Worm (Caenorhabditis elegans) whole organism, L4 larva: ENCODE results near the gene F07H5.13.
A peak's percentile ranks its signal among the peaks of the same experiment; 100 is the strongest.

ENCODE experiments used
- D1046.2 ChIP-seq: fragments of 200-800 bp; sonication (Bioruptor generic); IDR thresholded peaks from 2 replicates; pipeline ENCODE4 v1.3.6; 2022; ENCODE audit warnings: missing genetic modification characterization, missing compliant biosample characterization
- F37D6.2 ChIP-seq: sonication (generic microtip); optimal IDR thresholded peaks from 2 replicates; lab custom pipeline; 2016; ENCODE audit warnings: mild to moderate bottlenecking, missing genetic modification characterization, missing compliant biosample characterization
- F44E2.7 ChIP-seq: fragments of 200-800 bp; sonication (Bioruptor generic); IDR thresholded peaks from 2 replicates; pipeline ENCODE4 v2.1.2; 2022; ENCODE audit warnings: missing genetic modification characterization, missing compliant biosample characterization
- R02D3.7 ChIP-seq: fragments of 150-350 bp; sonication (generic microtip); optimal IDR thresholded peaks from 3 replicates; lab custom pipeline; 2014; ENCODE audit warnings: missing biosample characterization, missing genetic modification characterization
- Y75B8A.6 ChIP-seq: fragments of 200-800 bp; sonication (Bioruptor generic); IDR thresholded peaks from 2 replicates; pipeline ENCODE4 v1.3.6; 2022; ENCODE audit warnings: missing genetic modification reagents, missing genetic modification characterization, missing compliant biosample characterization
- ceh-20 ChIP-seq: fragments of 200-800 bp; sonication (Bioruptor generic); IDR thresholded peaks from 2 replicates; pipeline ENCODE4 v1.3.6; 2022; ENCODE audit warnings: missing genetic modification reagents, missing genetic modification characterization, missing compliant biosample characterization
- ceh-28 ChIP-seq: fragments of 150-350 bp; optimal IDR thresholded peaks from 2 replicates; lab custom pipeline; 2014; ENCODE audit warnings: missing biosample characterization, missing genetic modification reagents, missing genetic modification characterization
- ceh-32 ChIP-seq: sonication (generic microtip); optimal IDR thresholded peaks from 2 replicates; lab custom pipeline; 2016; ENCODE audit warnings: mild to moderate bottlenecking, missing genetic modification characterization, missing compliant biosample characterization; ENCODE audit not compliant: poor library complexity
- ceh-62 ChIP-seq: sonication (generic microtip); optimal IDR thresholded peaks from 2 replicates; lab custom pipeline; 2017; ENCODE audit warnings: missing biosample characterization, missing genetic modification characterization
- ces-1 ChIP-seq: fragments of 150-350 bp; sonication (generic microtip); optimal IDR thresholded peaks from 4 replicates; lab custom pipeline; 2014; ENCODE audit warnings: missing biosample characterization, missing genetic modification reagents, missing genetic modification characterization
- dmd-6 ChIP-seq: fragments of 200-800 bp; sonication (Bioruptor generic); IDR thresholded peaks from 2 replicates; pipeline ENCODE4 v1.3.6; 2022; ENCODE audit warnings: missing genetic modification reagents, missing genetic modification characterization, missing compliant biosample characterization
- dmd-8 ChIP-seq: fragments of 200-800 bp; sonication (Bioruptor generic); IDR thresholded peaks from 2 replicates; pipeline ENCODE4 v1.3.6; 2022; ENCODE audit warnings: missing genetic modification characterization, missing compliant biosample characterization
- dmd-9 ChIP-seq: fragments of 200-800 bp; sonication (Bioruptor generic); IDR thresholded peaks from 2 replicates; pipeline ENCODE4 v1.3.6; 2022; ENCODE audit warnings: missing genetic modification reagents, missing genetic modification characterization, missing compliant biosample characterization
- dpl-1 ChIP-seq: fragments of 150-350 bp; optimal IDR thresholded peaks from 2 replicates; lab custom pipeline; 2014; ENCODE audit warnings: missing biosample characterization, missing genetic modification reagents, missing genetic modification characterization
- duxl-1 ChIP-seq: sonication (generic microtip); optimal IDR thresholded peaks from 2 replicates; lab custom pipeline; 2016; ENCODE audit warnings: mild to moderate bottlenecking, missing genetic modification characterization, moderate library complexity, missing compliant biosample characterization; ENCODE audit not compliant: poor library complexity
- egl-27 ChIP-seq: sonication (generic microtip); optimal IDR thresholded peaks from 3 replicates; lab custom pipeline; 2017; ENCODE audit warnings: missing biosample characterization, missing genetic modification reagents, missing genetic modification characterization
- egl-43 ChIP-seq: fragments of 200-800 bp; sonication (Bioruptor generic); IDR thresholded peaks from 2 replicates; pipeline ENCODE4 v1.3.6; 2022; ENCODE audit warnings: missing genetic modification reagents, missing genetic modification characterization, missing compliant biosample characterization
- fos-1 ChIP-seq: fragments of 150-350 bp; optimal IDR thresholded peaks from 2 replicates; lab custom pipeline; 2014; ENCODE audit warnings: missing biosample characterization, missing genetic modification characterization
- gei-8 ChIP-seq: fragments of 200-800 bp; sonication (Bioruptor generic); optimal IDR thresholded peaks from 2 replicates; lab custom pipeline; 2018; ENCODE audit warnings: mild to moderate bottlenecking, missing genetic modification characterization, missing compliant biosample characterization
- hmg-1.1 ChIP-seq: fragments of 200-800 bp; sonication (Bioruptor generic); IDR thresholded peaks from 2 replicates; pipeline ENCODE4 v1.3.6; 2022; ENCODE audit warnings: missing genetic modification reagents, missing genetic modification characterization, missing compliant biosample characterization
- lim-7 ChIP-seq: fragments of 200-800 bp; sonication (Bioruptor generic); IDR thresholded peaks from 2 replicates; pipeline ENCODE4 v1.3.6; 2022; ENCODE audit warnings: missing genetic modification characterization, missing compliant biosample characterization
- lin-1 ChIP-seq: fragments of 200-800 bp; sonication (Bioruptor generic); IDR thresholded peaks from 2 replicates; pipeline ENCODE4 v1.3.6; 2022; ENCODE audit warnings: missing genetic modification reagents, missing genetic modification characterization, missing compliant biosample characterization
- lin-13 ChIP-seq: fragments of 150-350 bp; optimal IDR thresholded peaks from 2 replicates; lab custom pipeline; 2014; ENCODE audit warnings: missing biosample characterization, missing genetic modification reagents, missing genetic modification characterization
- lin-15B ChIP-seq: fragments of 150-350 bp; sonication (generic microtip); optimal IDR thresholded peaks from 3 replicates; lab custom pipeline; 2014; ENCODE audit warnings: missing biosample characterization, missing genetic modification characterization
- lin-39 ChIP-seq: fragments of 150-350 bp; optimal IDR thresholded peaks from 2 replicates; lab custom pipeline; 2014; ENCODE audit warnings: missing biosample characterization, missing genetic modification reagents, missing genetic modification characterization
- madf-5 ChIP-seq, 2 experiments: fragments of 200-800 bp; sonication (Bioruptor generic); IDR thresholded peaks; 2 replicates each; pipeline ENCODE4 v1.3.6; 2022; ENCODE audit warnings: missing compliant biosample characterization in 2 of 2, missing genetic modification characterization in 2 of 2
- madf-9 ChIP-seq: fragments of 200-800 bp; sonication (Bioruptor generic); conservative IDR thresholded peaks from 2 replicates; pipeline ENCODE4 v1.3.6; 2022; ENCODE audit warnings: missing genetic modification reagents, missing genetic modification characterization, missing compliant biosample characterization
- mdt-29 ChIP-seq: fragments of 200-800 bp; sonication (Bioruptor generic); IDR thresholded peaks from 2 replicates; pipeline ENCODE4 v1.3.6; 2022; ENCODE audit warnings: missing genetic modification reagents, missing genetic modification characterization, missing compliant biosample characterization
- mes-2 ChIP-seq: sonication (generic microtip); optimal IDR thresholded peaks from 2 replicates; lab custom pipeline; 2016; ENCODE audit warnings: missing genotype, mild to moderate bottlenecking, missing genetic modification characterization, missing compliant biosample characterization; ENCODE audit not compliant: poor library complexity, severe bottlenecking
- mxl-2 ChIP-seq: fragments of 200-800 bp; sonication (Bioruptor generic); conservative IDR thresholded peaks from 2 replicates; pipeline ENCODE4 v1.3.6; 2022; ENCODE audit warnings: missing genetic modification reagents, missing genetic modification characterization, missing compliant biosample characterization
- mxl-3 ChIP-seq: fragments of 200-800 bp; sonication (Bioruptor generic); optimal IDR thresholded peaks from 2 replicates; lab custom pipeline; 2018; ENCODE audit warnings: mild to moderate bottlenecking, missing genetic modification characterization, missing compliant biosample characterization
- nhr-237 ChIP-seq: sonication (generic microtip); optimal IDR thresholded peaks from 2 replicates; lab custom pipeline; 2017; ENCODE audit warnings: missing biosample characterization, missing genetic modification characterization
- nhr-25 ChIP-seq: sonication (generic microtip); optimal IDR thresholded peaks from 2 replicates; lab custom pipeline; 2017; ENCODE audit warnings: missing genetic modification characterization, mild to moderate bottlenecking, missing compliant biosample characterization, antibody characterized with exemption, moderate library complexity, borderline replicate concordance; ENCODE audit not compliant: insufficient read depth
- nhr-28 ChIP-seq: fragments of 150-350 bp; optimal IDR thresholded peaks from 2 replicates; lab custom pipeline; 2014; ENCODE audit warnings: missing biosample characterization, missing genetic modification characterization
- nhr-76 ChIP-seq: fragments of 150-350 bp; optimal IDR thresholded peaks from 2 replicates; lab custom pipeline; 2014; ENCODE audit warnings: missing biosample characterization, missing genetic modification characterization
- php-3 ChIP-seq: fragments of 200-800 bp; sonication (Bioruptor generic); IDR thresholded peaks from 2 replicates; pipeline ENCODE4 v1.3.6; 2022; ENCODE audit warnings: missing genetic modification reagents, missing genetic modification characterization, missing compliant biosample characterization
- pqm-1 ChIP-seq: sonication (generic microtip); optimal IDR thresholded peaks from 2 replicates; lab custom pipeline; 2017; ENCODE audit warnings: missing biosample characterization, missing genetic modification characterization
- rbr-2 ChIP-seq: sonication (generic microtip); optimal IDR thresholded peaks from 2 replicates; lab custom pipeline; 2016; ENCODE audit warnings: missing genotype, missing genetic modification characterization, missing compliant biosample characterization
- saeg-2 ChIP-seq: fragments of 200-800 bp; sonication (Bioruptor generic); IDR thresholded peaks from 2 replicates; pipeline ENCODE4 v1.3.6; 2022; ENCODE audit warnings: missing genetic modification reagents, missing genetic modification characterization, missing compliant biosample characterization
- sdz-12 ChIP-seq: fragments of 200-800 bp; sonication (Bioruptor generic); optimal IDR thresholded peaks from 2 replicates; lab custom pipeline; 2018; ENCODE audit warnings: mild to moderate bottlenecking, missing genetic modification characterization, missing compliant biosample characterization
- snpc-1.2 ChIP-seq: fragments of 200-800 bp; sonication (Bioruptor generic); IDR thresholded peaks from 2 replicates; pipeline ENCODE4 v1.3.6; 2022; ENCODE audit warnings: missing genetic modification reagents, missing genetic modification characterization, missing compliant biosample characterization
- tag-97 ChIP-seq: fragments of 200-800 bp; sonication (Bioruptor generic); IDR thresholded peaks from 2 replicates; pipeline ENCODE4 v1.3.6; 2022; ENCODE audit warnings: missing genetic modification characterization, missing compliant biosample characterization
- unc-130 ChIP-seq: sonication (generic microtip); optimal IDR thresholded peaks from 2 replicates; lab custom pipeline; 2016; ENCODE audit warnings: missing genetic modification reagents, missing genetic modification characterization, missing compliant biosample characterization
- unc-39 ChIP-seq: sonication (generic microtip); optimal IDR thresholded peaks from 2 replicates; lab custom pipeline; 2017; ENCODE audit warnings: missing biosample characterization, missing genetic modification characterization
- unc-62 ChIP-seq, 3 experiments: fragments of 150-350 bp in 1 of 3; sonication (generic microtip); optimal IDR thresholded peaks in 2 of 3; peaks in 1 of 3; 1 replicate in 1 of 3; 2 replicates in 2 of 3; lab custom pipeline; 2014 to 2017; ENCODE audit warnings: missing biosample characterization in 3 of 3, missing genetic modification characterization in 3 of 3, missing genetic modification reagents in 3 of 3, missing genotype in 1 of 3
- vab-7 ChIP-seq: fragments of 200-800 bp; sonication (Bioruptor generic); IDR thresholded peaks from 2 replicates; pipeline ENCODE4 v1.3.6; 2022; ENCODE audit warnings: missing genetic modification reagents, missing genetic modification characterization, missing compliant biosample characterization
- zip-2 ChIP-seq: fragments of 150-350 bp; optimal IDR thresholded peaks from 2 replicates; lab custom pipeline; 2014; ENCODE audit warnings: missing biosample characterization, missing genetic modification characterization
- ztf-11 ChIP-seq: fragments of 150-350 bp; optimal IDR thresholded peaks from 2 replicates; lab custom pipeline; 2014; ENCODE audit warnings: missing biosample characterization, missing genetic modification characterization
- ztf-7 ChIP-seq: fragments of 150-350 bp; optimal IDR thresholded peaks from 2 replicates; lab custom pipeline; 2014; ENCODE audit warnings: missing biosample characterization, missing genetic modification characterization

Gene F07H5.13

DNA sequence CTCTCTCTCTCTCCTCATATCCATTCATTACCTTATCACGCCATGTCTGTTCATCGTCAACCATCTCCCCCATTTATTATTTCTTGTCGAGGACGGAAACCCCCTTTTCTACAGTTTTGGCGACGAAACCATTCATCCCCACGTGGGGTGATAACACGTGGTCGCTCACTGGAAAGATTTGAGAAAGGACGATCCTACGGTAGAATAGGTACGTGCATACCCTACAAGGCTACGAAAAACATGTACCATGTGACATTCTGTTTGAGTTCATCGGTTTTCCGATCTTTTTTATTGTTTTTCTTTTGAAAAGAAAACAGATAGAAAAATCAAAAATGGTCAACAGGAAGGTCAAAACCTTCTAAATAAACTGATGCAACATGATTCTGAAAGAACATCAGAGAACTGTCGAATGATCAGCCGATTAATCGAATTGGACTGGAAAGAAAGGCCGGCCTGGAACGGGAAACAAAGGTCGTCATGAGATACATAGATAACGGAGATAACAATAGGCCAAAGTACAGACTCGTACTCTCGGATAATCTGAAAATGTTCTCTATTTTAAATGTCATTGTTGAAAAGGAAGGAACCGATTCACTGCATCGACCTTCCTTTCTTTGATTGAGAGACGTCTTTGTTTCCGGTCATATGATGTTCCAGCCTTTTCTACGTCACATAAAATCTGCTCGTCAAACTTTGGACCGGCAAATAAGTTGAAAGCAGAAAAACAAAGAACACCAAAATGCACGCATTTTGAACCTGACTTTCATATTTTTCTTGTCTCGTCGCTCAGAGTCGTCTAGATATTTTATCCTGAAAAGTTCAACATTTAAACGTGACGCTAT, 48.1 kb upstream of the F07H5.13 start (continued):
- TF ChIP-seq mxl-2 (GFP tag; lab: Robert Waterston, UW) (no peak), unc-62 (GFP tag; optimal IDR thresholded peaks at IDR 0.05 in 1 of 2; lab: Kevin White, UChicago) (peak in 1 of 2 experiments; percentile 99), unc-62 (tag; optimal IDR thresholded peaks at IDR 0.05; lab: Kevin White, UChicago) (no peak), saeg-2 (no peak), vab-7 (no peak), rbr-2 (tag; lab: Kevin White, UChicago) (peak; percentile 1), snpc-1.2 (GFP tag; lab: Robert Waterston, UW) (no peak), fos-1 (no peak), nhr-76 (tag; lab: Kevin White, UChicago) (no peak), ztf-11 (tag; lab: Kevin White, UChicago) (no peak), R02D3.7 (tag; lab: Kevin White, UChicago) (no peak), nhr-28 (peak; percentile 94), dmd-9 (GFP tag; lab: Robert Waterston, UW) (no peak), egl-27 (tag; lab: Kevin White, UChicago) (no peak), unc-39 (tag; lab: Kevin White, UChicago) (no peak), php-3 (GFP tag; lab: Robert Waterston, UW) (peak; percentile 59), mdt-29 (GFP tag; lab: Robert Waterston, UW) (peak; percentile 62; the same call in 1 of the 2 replicates), lin-15B (tag; lab: Kevin White, UChicago) (no peak), dpl-1 (GFP tag; lab: Kevin White, UChicago) (peak; percentile 20), tag-97 (no peak), ceh-62 (tag; lab: Kevin White, UChicago) (no peak), mxl-3 (GFP tag; lab: Kevin White, UChicago) (peak; percentile 94), egl-43 (GFP tag; lab: Robert Waterston, UW) (no peak), ceh-32 (no peak), dmd-6 (peak; percentile 69), ztf-7 (no peak), nhr-237 (tag; lab: Kevin White, UChicago) (no peak), F44E2.7 (no peak), lin-39 (tag; lab: Kevin White, UChicago) (no peak), ceh-28 (no peak), pqm-1 (no peak), nhr-25 (tag; lab: Kevin White, UChicago) (peak; percentile 66), F37D6.2 (tag; lab: Kevin White, UChicago) (no peak), gei-8 (peak; percentile 79), hmg-1.1 (GFP tag; lab: Robert Waterston, UW) (0 out of 2 replicates have a peak, but pooled peaks have one; percentile 8), ces-1 (GFP tag; lab: Kevin White, UChicago) (no peak), unc-130 (GFP tag; lab: Kevin White, UChicago) (no peak), lin-1 (GFP tag; lab: Robert Waterston, UW) (peak; percentile 74), madf-9 (GFP tag; lab: Robert Waterston, UW) (no peak), D1046.2 (no peak), mes-2 (tag; lab: Kevin White, UChicago) (peak; percentile 15), Y75B8A.6 (GFP tag; lab: Robert Waterston, UW) (no peak), sdz-12 (GFP tag; lab: Kevin White, UChicago) (no peak), duxl-1 (tag; lab: Kevin White, UChicago) (no peak), zip-2 (tag; lab: Kevin White, UChicago) (no peak), lin-13 (GFP tag; lab: Kevin White, UChicago) (peak; percentile 15), madf-5 (GFP tag; IDR thresholded peaks at IDR 0.05; lab: Robert Waterston, UW) (no peak), dmd-8 (GFP tag; lab: Robert Waterston, UW) (no peak), lim-7 (no peak), ceh-20 (GFP tag; lab: Robert Waterston, UW) (no peak; the same call in 1 of the 2 replicates)
